Fruit fly (Drosophila melanogaster) whole organism, embryonic: ENCODE data around the gene Arl4.
A peak's percentile ranks its signal among the peaks of the same experiment; 100 is the strongest.

Source experiments
- CG10462 ChIP-seq: fragments of 200-800 bp; sonication (Bioruptor generic); optimal IDR thresholded peaks from 2 replicates; lab custom pipeline; 2016; ENCODE audit warnings: missing biosample characterization, missing genetic modification characterization
- CG12769 ChIP-seq: fragments of 200-800 bp; sonication (Bioruptor generic); optimal IDR thresholded peaks from 2 replicates; lab custom pipeline; 2019; ENCODE audit warnings: missing biosample characterization, mild to moderate bottlenecking, missing genetic modification characterization, moderate library complexity
- CG13624 ChIP-seq: fragments of 200-800 bp; sonication (Bioruptor generic); optimal IDR thresholded peaks from 2 replicates; lab custom pipeline; 2016; ENCODE audit warnings: missing biosample characterization, missing genetic modification characterization
- CG13894 ChIP-seq: fragments of 200-800 bp; sonication (Bioruptor generic); optimal IDR thresholded peaks from 3 replicates; lab custom pipeline; 2018; ENCODE audit warnings: missing biosample characterization, mild to moderate bottlenecking, missing genetic modification characterization, moderate library complexity
- CG14965 ChIP-seq: fragments of 200-800 bp; sonication (Bioruptor generic); optimal IDR thresholded peaks from 2 replicates; lab custom pipeline; 2016; ENCODE audit warnings: missing biosample characterization, missing genetic modification characterization, borderline replicate concordance
- CG15073 ChIP-seq: fragments of 200-800 bp; sonication (Bioruptor generic); optimal IDR thresholded peaks from 2 replicates; lab custom pipeline; 2016; ENCODE audit warnings: missing biosample characterization, missing genetic modification characterization
- CG1602 ChIP-seq: fragments of 200-800 bp; sonication (Bioruptor generic); optimal IDR thresholded peaks from 3 replicates; lab custom pipeline; 2016; ENCODE audit warnings: missing biosample characterization, missing genetic modification characterization
- CG1603 ChIP-seq: fragments of 200-800 bp; sonication (Bioruptor generic); optimal IDR thresholded peaks from 2 replicates; lab custom pipeline; 2019; ENCODE audit warnings: missing biosample characterization, mild to moderate bottlenecking, missing genetic modification characterization, moderate library complexity
- CG17359 ChIP-seq: fragments of 200-800 bp; sonication (Bioruptor generic); optimal IDR thresholded peaks from 3 replicates; lab custom pipeline; 2018; ENCODE audit warnings: missing biosample characterization, mild to moderate bottlenecking, missing genetic modification characterization, moderate library complexity
- CG17802 ChIP-seq: fragments of 200-800 bp; sonication (Bioruptor generic); optimal IDR thresholded peaks from 2 replicates; lab custom pipeline; 2018; ENCODE audit warnings: missing biosample characterization, mild to moderate bottlenecking, missing genetic modification characterization, moderate library complexity
- CG18476 ChIP-seq: fragments of 200-800 bp; sonication (Bioruptor generic); optimal IDR thresholded peaks from 2 replicates; lab custom pipeline; 2016; ENCODE audit warnings: missing biosample characterization, mild to moderate bottlenecking, missing genetic modification characterization
- CG2116 ChIP-seq: fragments of 200-800 bp; sonication (Bioruptor generic); optimal IDR thresholded peaks from 3 replicates; lab custom pipeline; 2018; ENCODE audit warnings: missing biosample characterization, mild to moderate bottlenecking, missing genetic modification characterization
- CG30020 ChIP-seq: fragments of 200-800 bp; optimal IDR thresholded peaks from 2 replicates; lab custom pipeline; 2019; ENCODE audit warnings: missing biosample characterization, mild to moderate bottlenecking, missing genetic modification characterization, moderate library complexity
- CG31224 ChIP-seq: fragments of 200-800 bp; sonication (Bioruptor generic); IDR thresholded peaks from 2 replicates; pipeline ENCODE4 v1.3.6; 2022; ENCODE audit warnings: missing biosample characterization, missing genetic modification characterization
- CG4707 ChIP-seq: fragments of 200-800 bp; sonication (Bioruptor generic); optimal IDR thresholded peaks from 2 replicates; lab custom pipeline; 2018; ENCODE audit warnings: missing biosample characterization, mild to moderate bottlenecking, missing genetic modification characterization, moderate library complexity
- CG6813 ChIP-seq: fragments of 200-800 bp; sonication (Bioruptor generic); optimal IDR thresholded peaks from 2 replicates; lab custom pipeline; 2017; ENCODE audit warnings: missing biosample characterization, missing genetic modification characterization, mild to moderate bottlenecking, moderate library complexity, missing genetic modification reagents
- CG7357 ChIP-seq: fragments of 200-800 bp; sonication (Bioruptor generic); IDR thresholded peaks from 3 replicates; pipeline ENCODE4 v1.3.6; 2022; ENCODE audit warnings: missing biosample characterization, missing genetic modification characterization
- CG9797 ChIP-seq: fragments of 200-800 bp; sonication (Bioruptor generic); optimal IDR thresholded peaks from 3 replicates; lab custom pipeline; 2018; ENCODE audit warnings: missing biosample characterization, mild to moderate bottlenecking, missing genetic modification characterization
- D19A ChIP-seq: fragments of 200-800 bp; optimal IDR thresholded peaks from 3 replicates; lab custom pipeline; 2019; ENCODE audit warnings: missing biosample characterization, mild to moderate bottlenecking, missing genetic modification characterization, moderate library complexity
- Gsc ChIP-seq: fragments of 200-800 bp; sonication (Bioruptor generic); IDR thresholded peaks from 2 replicates; pipeline ENCODE4 v1.3.6; 2022; ENCODE audit warnings: missing biosample characterization, missing genetic modification characterization
- Hey ChIP-seq: fragments of 200-800 bp; sonication (Bioruptor generic); optimal IDR thresholded peaks from 3 replicates; lab custom pipeline; 2018; ENCODE audit warnings: missing biosample characterization, mild to moderate bottlenecking, missing genetic modification characterization
- Hr51 ChIP-seq, 2 experiments: fragments of 200-800 bp; sonication (Bioruptor generic); optimal IDR thresholded peaks; 2 replicates in 1 of 2; 3 replicates in 1 of 2; lab custom pipeline; 2016 to 2018; ENCODE audit warnings: missing biosample characterization in 2 of 2, missing genetic modification characterization in 2 of 2, mild to moderate bottlenecking in 1 of 2, moderate library complexity in 1 of 2
- NFAT ChIP-seq: fragments of 200-800 bp; sonication (Bioruptor generic); IDR thresholded peaks from 2 replicates; pipeline ENCODE4 v1.3.6; 2022; ENCODE audit warnings: missing biosample characterization, missing genetic modification characterization
- NfI ChIP-seq: fragments of 200-800 bp; sonication (Bioruptor generic); optimal IDR thresholded peaks from 3 replicates; lab custom pipeline; 2018; ENCODE audit warnings: missing biosample characterization, mild to moderate bottlenecking, missing genetic modification characterization, moderate library complexity
- Taf1 ChIP-seq: fragments of 200-800 bp; sonication (Bioruptor generic); IDR thresholded peaks from 2 replicates; pipeline ENCODE4 v1.3.6; 2022; ENCODE audit warnings: missing biosample characterization, missing genetic modification characterization
- Xrp1 ChIP-seq: fragments of 200-800 bp; sonication (Bioruptor generic); IDR thresholded peaks from 2 replicates; pipeline ENCODE4 v1.3.6; 2022; ENCODE audit warnings: missing biosample characterization, missing genetic modification characterization
- ab ChIP-seq: fragments of 200-800 bp; sonication (Bioruptor generic); optimal IDR thresholded peaks from 2 replicates; lab custom pipeline; 2016; ENCODE audit warnings: missing biosample characterization, missing genetic modification characterization
- aop ChIP-seq: fragments of 200-800 bp; sonication (Bioruptor generic); IDR thresholded peaks from 2 replicates; pipeline ENCODE4 v1.3.6; 2022; ENCODE audit warnings: missing biosample characterization, missing genetic modification characterization
- az2 ChIP-seq: fragments of 200-800 bp; sonication (Bioruptor generic); optimal IDR thresholded peaks from 3 replicates; lab custom pipeline; 2016; ENCODE audit warnings: missing biosample characterization, missing genetic modification characterization
- btn ChIP-seq: fragments of 200-800 bp; sonication (Bioruptor generic); optimal IDR thresholded peaks from 2 replicates; lab custom pipeline; 2016; ENCODE audit warnings: missing biosample characterization, missing genetic modification characterization
- chif ChIP-seq, 2 experiments: fragments of 200-800 bp; sonication (Bioruptor generic); optimal IDR thresholded peaks; 3 replicates each; lab custom pipeline; 2016; ENCODE audit warnings: missing biosample characterization in 2 of 2, missing genetic modification characterization in 2 of 2
- emc ChIP-seq: fragments of 200-800 bp; sonication (Bioruptor generic); optimal IDR thresholded peaks from 2 replicates; lab custom pipeline; 2016; ENCODE audit warnings: missing biosample characterization, missing genetic modification characterization
- en ChIP-seq: fragments of 200-800 bp; sonication (Bioruptor generic); optimal IDR thresholded peaks from 2 replicates; lab custom pipeline; 2016; ENCODE audit warnings: missing biosample characterization, missing genetic modification characterization
- eve ChIP-seq, 2 experiments: fragments of >200 bp; optimal IDR thresholded peaks; 2 replicates each; lab custom pipeline; 2017; ENCODE audit warnings: missing biosample characterization in 2 of 2, missing genetic modification characterization in 2 of 2
- fd96Cb ChIP-seq: fragments of 200-800 bp; sonication (Bioruptor generic); optimal IDR thresholded peaks from 2 replicates; lab custom pipeline; 2018; ENCODE audit warnings: missing biosample characterization, mild to moderate bottlenecking, missing genetic modification characterization, moderate library complexity
- grn ChIP-seq: fragments of 200-800 bp; sonication (Bioruptor generic); optimal IDR thresholded peaks from 3 replicates; lab custom pipeline; 2017; ENCODE audit warnings: missing biosample characterization, missing genetic modification characterization
- nerfin-1 ChIP-seq: fragments of 200-800 bp; sonication (Bioruptor generic); optimal IDR thresholded peaks from 3 replicates; lab custom pipeline; 2019; ENCODE audit warnings: missing biosample characterization, mild to moderate bottlenecking, missing genetic modification characterization, moderate library complexity
- nom ChIP-seq: fragments of 200-800 bp; sonication (Bioruptor generic); optimal IDR thresholded peaks from 2 replicates; lab custom pipeline; 2017; ENCODE audit warnings: missing biosample characterization, missing genetic modification characterization, mild to moderate bottlenecking, moderate library complexity, missing genetic modification reagents
- onecut ChIP-seq: fragments of 200-800 bp; sonication (Bioruptor generic); IDR thresholded peaks from 2 replicates; pipeline ENCODE4 v1.3.6; 2022; ENCODE audit warnings: missing biosample characterization, missing genetic modification characterization
- otp ChIP-seq: fragments of 200-800 bp; sonication (Bioruptor generic); IDR thresholded peaks from 3 replicates; pipeline ENCODE4, ENCODE4 v1.3.6; 2022; ENCODE audit warnings: missing biosample characterization, missing genetic modification characterization
- peb ChIP-seq: fragments of 200-800 bp; sonication (Bioruptor generic); IDR thresholded peaks from 2 replicates; pipeline ENCODE4 v1.3.6; 2022; ENCODE audit warnings: missing biosample characterization, missing genetic modification characterization
- pum ChIP-seq: fragments of 200-800 bp; sonication (Bioruptor generic); optimal IDR thresholded peaks from 2 replicates; lab custom pipeline; 2016; ENCODE audit warnings: missing biosample characterization, missing genetic modification characterization
- pzg ChIP-seq: fragments of 200-800 bp; sonication (Bioruptor generic); optimal IDR thresholded peaks from 3 replicates; lab custom pipeline; 2018; ENCODE audit warnings: missing biosample characterization, mild to moderate bottlenecking, missing genetic modification characterization, moderate library complexity
- run ChIP-seq: fragments of 200-800 bp; sonication (Bioruptor generic); optimal IDR thresholded peaks from 3 replicates; lab custom pipeline; 2018; ENCODE audit warnings: missing biosample characterization, mild to moderate bottlenecking, missing genetic modification characterization
- sens ChIP-seq: fragments of 200-800 bp; sonication (Bioruptor generic); peaks from one replicate; lab custom pipeline; 2016; ENCODE audit warnings: missing biosample characterization, missing genetic modification characterization
- sr ChIP-seq: fragments of 200-800 bp; sonication (Bioruptor generic); IDR thresholded peaks from 3 replicates; pipeline ENCODE4 v1.3.6; 2022; ENCODE audit warnings: missing biosample characterization, missing genetic modification characterization
- tll ChIP-seq, 2 experiments: fragments of 200-800 bp in 1 of 2; fragments of >200 bp in 1 of 2; sonication (Bioruptor generic) in 1 of 2; optimal IDR thresholded peaks; 2 replicates each; lab custom pipeline; 2017 to 2019; ENCODE audit warnings: missing biosample characterization in 2 of 2, missing genetic modification characterization in 2 of 2, mild to moderate bottlenecking in 1 of 2, moderate library complexity in 1 of 2
- zfh1 ChIP-seq: fragments of 200-800 bp; sonication (Bioruptor generic); IDR thresholded peaks from 3 replicates; pipeline ENCODE4 v1.3.6; 2022; ENCODE audit warnings: missing biosample characterization, missing genetic modification characterization

Arl4 gene

DNA sequence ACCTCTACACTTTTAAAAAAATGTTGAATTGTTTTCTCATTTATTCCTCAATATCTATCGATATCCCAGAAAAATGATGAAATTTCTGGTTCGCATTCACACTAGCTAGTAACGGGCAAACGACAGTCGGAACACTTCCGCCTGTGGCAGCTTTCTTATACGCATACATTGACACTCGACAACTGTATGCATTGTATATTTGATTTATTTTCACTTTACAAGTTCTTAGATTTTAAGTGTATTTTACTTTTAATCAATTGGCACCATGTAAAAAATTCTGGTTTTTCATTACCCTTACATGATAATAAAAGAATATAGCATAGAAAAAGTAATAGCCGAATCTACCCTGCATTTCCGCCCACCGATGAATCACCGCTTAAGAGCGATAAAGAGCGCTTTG, 1.6 kb upstream of the Arl4 start (continued):
- no peak for TF ChIP-seq peb
- no peak for TF ChIP-seq Xrp1 (GFP tag; lab: Robert Waterston, UW)
- TF ChIP-seq tll (GFP tag; optimal IDR thresholded peaks at IDR 0.05; lab: Kevin White, UChicago) = no peak
- no peak for TF ChIP-seq CG6813 (GFP tag; lab: Kevin White, UChicago)
- no peak for TF ChIP-seq Gsc (GFP tag; lab: Robert Waterston, UW)
- TF ChIP-seq run (tag; lab: Kevin White, UChicago) = no peak
- no peak for TF ChIP-seq btn (GFP tag; lab: Kevin White, UChicago)
- TF ChIP-seq nom (GFP tag; lab: Kevin White, UChicago) = no peak
- no peak for TF ChIP-seq CG18476 (GFP tag; lab: Kevin White, UChicago)
- TF ChIP-seq pzg (GFP tag; lab: Kevin White, UChicago) = peak; percentile 15
- TF ChIP-seq otp = no peak
- no peak for TF ChIP-seq NFAT (GFP tag; lab: Robert Waterston, UW)
- no peak for TF ChIP-seq zfh1
- TF ChIP-seq CG14965 (GFP tag; lab: Kevin White, UChicago) = no peak
- TF ChIP-seq aop = no peak
- TF ChIP-seq CG17359 (tag; lab: Kevin White, UChicago) = no peak
- peak; percentile 59 for TF ChIP-seq CG1603 (tag; lab: Kevin White, UChicago)
- TF ChIP-seq CG9797 (GFP tag; lab: Kevin White, UChicago) = no peak
- no peak for TF ChIP-seq CG10462
- no peak for TF ChIP-seq az2 (GFP tag; lab: Kevin White, UChicago)
- no peak for TF ChIP-seq emc
- no peak for TF ChIP-seq Taf1 (GFP tag; lab: Robert Waterston, UW)
- TF ChIP-seq CG30020 = peak; percentile 95

DNA sequence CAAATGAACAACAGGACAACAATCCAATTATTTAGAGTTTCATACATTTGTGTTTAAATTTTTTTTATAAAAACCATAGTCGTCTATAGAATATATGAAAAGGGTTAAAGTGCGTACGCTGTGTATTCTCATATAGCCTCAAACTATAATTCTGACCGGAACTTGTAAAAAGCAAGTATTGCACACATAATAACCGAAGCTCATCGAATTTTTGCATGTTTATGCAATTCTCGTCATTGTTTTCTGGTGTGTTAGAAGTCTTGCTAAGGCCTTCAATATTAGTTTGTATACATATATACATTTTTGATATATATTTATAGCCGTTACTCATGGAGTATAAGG, 702 bp upstream of the Arl4 start:
- TF ChIP-seq CG30020 (peak; percentile 84), D19A (tag; lab: Kevin White, UChicago) (peak; percentile 14), CG17802 (tag; lab: Kevin White, UChicago) (peak; percentile 86), sens (GFP tag; lab: Kevin White, UChicago) (peak; percentile 20), ab (no peak), Hey (tag; lab: Kevin White, UChicago) (no peak), NfI (no peak), CG4707 (no peak), chif (GFP tag; optimal IDR thresholded peaks at IDR 0.05; lab: Kevin White, UChicago) (no peak), CG7357 (GFP tag; lab: Robert Waterston, UW) (peak; percentile 9; the same call in 1 of the 3 replicates)
- TF ChIP-seq, all 482 proteins: peak for 5

dm6 chr4:175245-175644, 3.9 kb downstream of the Arl4 start, which contains the start of gene CG33978:
Gene CG33978, minus strand, starts transcription at chr4:175639.
- no peak for TF ChIP-seq CG2116
- no peak for TF ChIP-seq grn
- no peak for TF ChIP-seq nerfin-1 (tag; lab: Kevin White, UChicago)
- TF ChIP-seq CG13894 (tag; lab: Kevin White, UChicago) = peak; percentile 58
- TF ChIP-seq CG15073 = no peak
- TF ChIP-seq CG1602 = no peak
- no peak for TF ChIP-seq CG31224 (GFP tag; lab: Robert Waterston, UW)
- no peak for TF ChIP-seq CG17359 (tag; lab: Kevin White, UChicago)
- TF ChIP-seq pum (GFP tag; lab: Kevin White, UChicago) = no peak
- TF ChIP-seq CG13624 = no peak
- peak in 1 of 2 experiments; percentile 30 for TF ChIP-seq eve (GFP tag; optimal IDR thresholded peaks at IDR 0.05; lab: Kevin White, UChicago)
- no peak for TF ChIP-seq Hr51 (GFP tag; optimal IDR thresholded peaks at IDR 0.05; lab: Kevin White, UChicago)
- TF ChIP-seq en (GFP tag; lab: Kevin White, UChicago) = no peak
- TF ChIP-seq CG12769 = peak; percentile 26
- no peak for TF ChIP-seq fd96Cb (tag; lab: Kevin White, UChicago)
- no peak for TF ChIP-seq sr
- peak; percentile 78 for TF ChIP-seq onecut (GFP tag; lab: Robert Waterston, UW)
